Fruit fly (Drosophila melanogaster): ENCODE measurements around the gene CG31776.

DNA sequence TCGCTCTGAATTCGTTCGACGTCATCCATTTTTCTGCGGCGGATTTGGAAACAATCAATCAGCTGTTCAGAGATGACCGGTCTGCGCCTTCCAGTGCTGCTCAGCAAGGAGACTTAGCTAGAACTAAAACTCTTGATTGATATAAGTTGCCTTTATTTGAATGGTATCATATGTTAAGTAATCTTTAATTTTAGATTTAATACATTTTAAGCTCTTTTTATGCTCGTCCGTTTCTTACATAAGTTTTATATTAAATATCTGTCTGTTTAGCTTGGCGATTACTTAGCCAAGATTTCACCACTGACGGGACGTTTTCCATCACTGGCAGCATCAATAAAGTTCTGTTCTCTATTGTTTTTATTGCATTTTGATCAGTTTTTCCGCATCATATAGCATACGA is 13.0 kb upstream of the CG31776 start, which contains the start of the genes Cog3 and Sec5:
- TF ChIP-seq usp (GFP tag; optimal IDR thresholded peaks at IDR 0.05), result no peak
- no peak for TF ChIP-seq psq (optimal IDR thresholded peaks at IDR 0.05)

Data from whole organism.